Worm (Caenorhabditis elegans) whole organism, L2 larva: ENCODE measurements around the gene K07E3.2.

Experiments
- fos-1 ChIP-seq: fragments of 150-350 bp; optimal IDR thresholded peaks from 2 replicates; lab custom pipeline; 2014; ENCODE audit warnings: missing biosample characterization, missing genetic modification characterization
- lin-13 ChIP-seq: fragments of 150-350 bp; optimal IDR thresholded peaks from 2 replicates; lab custom pipeline; 2014; ENCODE audit warnings: missing biosample characterization, missing genetic modification reagents, missing genetic modification characterization
- mbf-1 ChIP-seq: sonication (generic microtip); optimal IDR thresholded peaks from 2 replicates; lab custom pipeline; 2017; ENCODE audit warnings: missing biosample characterization, missing genetic modification characterization
- nhr-10 ChIP-seq: sonication (generic microtip); optimal IDR thresholded peaks from 2 replicates; lab custom pipeline; 2017; ENCODE audit warnings: missing biosample characterization, missing genetic modification characterization
- nhr-11 ChIP-seq: fragments of 150-350 bp; optimal IDR thresholded peaks from 2 replicates; lab custom pipeline; 2014; ENCODE audit warnings: missing biosample characterization, missing genetic modification characterization
- nhr-12 ChIP-seq: fragments of 150-350 bp; optimal IDR thresholded peaks from 2 replicates; lab custom pipeline; 2014; ENCODE audit warnings: missing biosample characterization, missing genetic modification characterization
- skn-1 ChIP-seq: sonication (generic microtip); optimal IDR thresholded peaks from 2 replicates; lab custom pipeline; 2017; ENCODE audit warnings: missing biosample characterization, missing genetic modification characterization
- snpc-4 ChIP-seq: fragments of 150-350 bp; optimal IDR thresholded peaks from 2 replicates; lab custom pipeline; 2014; ENCODE audit warnings: missing biosample characterization, missing genetic modification characterization
- unc-62 ChIP-seq: fragments of 150-350 bp; optimal IDR thresholded peaks from 2 replicates; lab custom pipeline; 2014; ENCODE audit warnings: missing biosample characterization, missing genetic modification reagents, missing genetic modification characterization

DNA sequence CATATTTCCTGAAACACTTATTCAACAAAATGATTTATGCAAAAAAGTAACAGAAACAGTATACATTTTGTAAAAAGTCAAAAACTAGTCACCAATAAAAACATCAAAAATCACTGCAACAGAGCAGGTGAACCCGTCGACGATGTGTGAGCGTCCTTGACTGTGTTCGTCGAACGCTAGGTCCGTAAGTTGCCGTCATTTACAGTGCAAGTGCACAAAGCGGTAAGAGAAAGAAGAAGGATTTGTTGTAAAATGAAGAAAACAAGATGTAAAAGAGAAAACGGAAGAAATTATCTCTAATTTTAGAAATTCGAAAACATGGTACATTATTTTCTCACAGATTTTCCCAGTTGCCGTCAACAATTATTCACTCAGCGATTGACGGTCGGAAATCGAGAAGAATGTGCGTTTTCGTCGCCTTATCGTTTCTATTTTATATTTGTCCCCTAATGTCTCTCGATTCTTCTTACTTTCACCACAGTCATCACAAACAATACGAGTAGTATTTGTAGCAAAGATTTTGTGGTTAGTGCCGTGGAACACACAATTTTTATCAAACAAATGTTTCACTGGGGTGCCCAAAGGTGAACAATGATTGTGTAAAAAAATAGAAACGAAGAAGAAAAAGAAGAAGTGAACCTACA, 14.7 kb upstream of the K07E3.2 start:
- TF ChIP-seq mbf-1 (tag; lab: Kevin White, UChicago) (no peak), fos-1 (peak; percentile 56), nhr-11 (tag; lab: Kevin White, UChicago) (no peak), nhr-10 (tag; lab: Kevin White, UChicago) (no peak), nhr-12 (no peak), skn-1 (tag; lab: Kevin White, UChicago) (no peak), unc-62 (no peak), snpc-4 (tag; lab: Kevin White, UChicago) (no peak), lin-13 (GFP tag; lab: Kevin White, UChicago) (no peak)
